Worm (Caenorhabditis elegans): ENCODE results near the gene sid-1.

ce11 chrV:5164682-5165081 lies 44.9 kb downstream of the sid-1 start, which contains the start of gene abu-7:
- no peak for TF ChIP-seq B0310.2 (tag; optimal IDR thresholded peaks at IDR 0.05)
- TF ChIP-seq scrt-1 (GFP tag; IDR thresholded peaks at IDR 0.05) = no peak
- no peak for TF ChIP-seq aly-1 (tag; optimal IDR thresholded peaks at IDR 0.05)
